Fruit fly (Drosophila melanogaster) whole organism, adult: ENCODE data around the gene PH4alphaSG1.

ENCODE experiments used
- CG12768 ChIP-seq: fragments of 200-800 bp; sonication (Bioruptor generic); optimal IDR thresholded peaks from 2 replicates; lab custom pipeline; 2017; ENCODE audit warnings: missing biosample characterization, missing genetic modification characterization, mild to moderate bottlenecking, moderate library complexity, missing genetic modification reagents
- CG14711 ChIP-seq: fragments of 200-800 bp; sonication (Bioruptor generic); optimal IDR thresholded peaks from 2 replicates; lab custom pipeline; 2018; ENCODE audit warnings: missing biosample characterization, mild to moderate bottlenecking, missing genetic modification characterization, moderate library complexity
- CG1620 ChIP-seq: fragments of 200-800 bp; sonication (Bioruptor generic); optimal IDR thresholded peaks from 2 replicates; lab custom pipeline; 2016; ENCODE audit warnings: missing biosample characterization, missing genetic modification characterization
- CG33017 ChIP-seq: fragments of 200-800 bp; sonication (Bioruptor generic); optimal IDR thresholded peaks from 2 replicates; lab custom pipeline; 2018; ENCODE audit warnings: missing biosample characterization, mild to moderate bottlenecking, missing genetic modification characterization, moderate library complexity
- CG7045 ChIP-seq: fragments of 200-800 bp; sonication (Bioruptor generic); optimal IDR thresholded peaks from 2 replicates; lab custom pipeline; 2017; ENCODE audit warnings: missing biosample characterization, mild to moderate bottlenecking, missing genetic modification characterization
- Crg-1 ChIP-seq: fragments of 200-800 bp; sonication (Bioruptor generic); optimal IDR thresholded peaks from 2 replicates; lab custom pipeline; 2016; ENCODE audit warnings: missing biosample characterization, missing genetic modification characterization
- Mnt ChIP-seq: fragments of 200-800 bp; sonication (Bioruptor generic); optimal IDR thresholded peaks from 2 replicates; lab custom pipeline; 2016; ENCODE audit warnings: missing biosample characterization, mild to moderate bottlenecking, missing genetic modification characterization
- bab1 ChIP-seq: fragments of 200-800 bp; sonication (Bioruptor generic); optimal IDR thresholded peaks from 3 replicates; lab custom pipeline; 2019; ENCODE audit warnings: missing biosample characterization, mild to moderate bottlenecking, missing genetic modification characterization, moderate library complexity
- cic ChIP-seq: fragments of 200-800 bp; sonication (Bioruptor generic); optimal IDR thresholded peaks from 2 replicates; lab custom pipeline; 2017; ENCODE audit warnings: missing biosample characterization, mild to moderate bottlenecking, missing genetic modification characterization, moderate library complexity
- kay ChIP-seq: fragments of 200-800 bp; sonication (Bioruptor generic); peaks from one replicate; lab custom pipeline; 2016; ENCODE audit warnings: missing biosample characterization, missing genetic modification characterization, borderline replicate concordance
- ovo ChIP-seq: fragments of 200-800 bp; sonication (Bioruptor generic); optimal IDR thresholded peaks from 2 replicates; lab custom pipeline; 2016; ENCODE audit warnings: missing biosample characterization, missing genetic modification characterization
- pad ChIP-seq: fragments of 200-800 bp; sonication (Bioruptor generic); optimal IDR thresholded peaks from 3 replicates; lab custom pipeline; 2017; ENCODE audit warnings: missing biosample characterization, missing genetic modification characterization, mild to moderate bottlenecking, moderate library complexity, missing genetic modification reagents
- toe ChIP-seq: fragments of 200-800 bp; sonication (Bioruptor generic); optimal IDR thresholded peaks from 2 replicates; lab custom pipeline; 2016; ENCODE audit warnings: missing biosample characterization, missing genetic modification characterization

- TF ChIP-seq pad (GFP tag; lab: Kevin White, UChicago) (no peak), Mnt (GFP tag; lab: Kevin White, UChicago) (no peak), CG1620 (GFP tag; lab: Kevin White, UChicago) (no peak), toe (GFP tag; lab: Kevin White, UChicago) (no peak), ovo (GFP tag; lab: Kevin White, UChicago) (no peak), CG14711 (tag; lab: Kevin White, UChicago) (no peak), Crg-1 (GFP tag; lab: Kevin White, UChicago) (no peak), kay (GFP tag; lab: Kevin White, UChicago) (no peak), CG12768 (no peak), bab1 (GFP tag; lab: Kevin White, UChicago) (no peak), CG33017 (tag; lab: Kevin White, UChicago) (no peak), cic (GFP tag; lab: Kevin White, UChicago) (no peak), CG7045 (GFP tag; lab: Kevin White, UChicago) (no peak)
Measured at dm6 chr3R:30512114-30512513, 6.7 kb upstream of the PH4alphaSG1 start, which contains the start of gene PH4alphaNE2.
